Fruit fly (Drosophila melanogaster): ENCODE results near the gene Tango14.

- no peak for TF ChIP-seq br (GFP tag; optimal IDR thresholded peaks at IDR 0.05)
- no peak for TF ChIP-seq Jra (GFP tag; optimal IDR thresholded peaks at IDR 0.05)
Measured at dm6 chr2L:1163538-1164143, 5.2 kb downstream of the Tango14 start, which contains the start of gene CG5080.

Data from whole organism, wandering third instar larva.